Worm (Caenorhabditis elegans) whole organism, early embryonic: ENCODE results near the gene F10G7.10.

Experiments used
- B0310.2 ChIP-seq: sonication (generic microtip); optimal IDR thresholded peaks from 2 replicates; lab custom pipeline; 2016; ENCODE audit warnings: mild to moderate bottlenecking, missing genetic modification characterization, missing compliant biosample characterization
- F13C5.2 ChIP-seq: sonication (generic microtip); optimal IDR thresholded peaks from 2 replicates; lab custom pipeline; 2017; ENCODE audit warnings: mild to moderate bottlenecking, missing genetic modification characterization, inconsistent platforms, missing compliant biosample characterization
- aly-1 ChIP-seq: sonication (generic microtip); optimal IDR thresholded peaks from 2 replicates; lab custom pipeline; 2016; ENCODE audit warnings: missing genetic modification characterization, missing compliant biosample characterization
- ama-1 ChIP-seq: fragments of 150-350 bp; optimal IDR thresholded peaks from 2 replicates; lab custom pipeline; 2014
- ceh-13 ChIP-seq: fragments of 200-800 bp; sonication (Bioruptor generic); optimal IDR thresholded peaks from 2 replicates; lab custom pipeline; 2018; ENCODE audit warnings: mild to moderate bottlenecking, missing genetic modification characterization, missing compliant biosample characterization
- ceh-36 ChIP-seq: sonication (generic microtip); optimal IDR thresholded peaks from 2 replicates; lab custom pipeline; 2016; ENCODE audit warnings: missing genetic modification characterization, inconsistent platforms, missing compliant biosample characterization
- ets-7 ChIP-seq: sonication (generic microtip); optimal IDR thresholded peaks from 2 replicates; lab custom pipeline; 2016; ENCODE audit warnings: missing genotype, missing genetic modification characterization, missing compliant biosample characterization
- flt-1 ChIP-seq: fragments of 200-800 bp; sonication (Bioruptor generic); IDR thresholded peaks from 2 replicates; pipeline ENCODE4 v1.3.6; 2022; ENCODE audit warnings: missing genetic modification characterization, missing compliant biosample characterization
- hmbx-1 ChIP-seq: sonication (generic microtip); optimal IDR thresholded peaks from 2 replicates; lab custom pipeline; 2016; ENCODE audit warnings: mild to moderate bottlenecking, missing genetic modification characterization, missing compliant biosample characterization
- hmg-4 ChIP-seq: fragments of 200-800 bp; sonication (Bioruptor generic); optimal IDR thresholded peaks from 2 replicates; lab custom pipeline; 2018; ENCODE audit warnings: mild to moderate bottlenecking, missing genetic modification characterization, missing compliant biosample characterization
- hnd-1 ChIP-seq: sonication (generic microtip); optimal IDR thresholded peaks from 2 replicates; lab custom pipeline; 2016; ENCODE audit warnings: missing genetic modification characterization, missing compliant biosample characterization
- pes-1 ChIP-seq: fragments of 200-800 bp; sonication (Bioruptor generic); IDR thresholded peaks from 2 replicates; pipeline ENCODE4 v1.3.6; 2022; ENCODE audit warnings: missing genetic modification reagents, missing genetic modification characterization, missing compliant biosample characterization
- scrt-1 ChIP-seq: fragments of 200-800 bp; sonication (Bioruptor generic); IDR thresholded peaks from 2 replicates; pipeline ENCODE4 v1.3.6; 2022; ENCODE audit warnings: missing genetic modification characterization, missing compliant biosample characterization
- sea-1 ChIP-seq: fragments of 200-800 bp; sonication (Bioruptor generic); conservative IDR thresholded peaks from 2 replicates; pipeline ENCODE4 v1.3.6; 2022; ENCODE audit warnings: missing genetic modification characterization, missing compliant biosample characterization
- tbx-11 ChIP-seq: fragments of 200-800 bp; sonication (Bioruptor generic); IDR thresholded peaks from 2 replicates; pipeline ENCODE4 v1.3.6; 2022; ENCODE audit warnings: missing genetic modification characterization, missing compliant biosample characterization
- tbx-37 ChIP-seq: fragments of 200-800 bp; sonication (Bioruptor generic); conservative IDR thresholded peaks from 2 replicates; pipeline ENCODE4 v1.3.6; 2022; ENCODE audit warnings: missing genetic modification reagents, missing genetic modification characterization, missing compliant biosample characterization
- tra-4 ChIP-seq: sonication (generic microtip); optimal IDR thresholded peaks from 2 replicates; lab custom pipeline; 2017; ENCODE audit warnings: missing genetic modification characterization, missing compliant biosample characterization

The F10G7.10 gene

DNA sequence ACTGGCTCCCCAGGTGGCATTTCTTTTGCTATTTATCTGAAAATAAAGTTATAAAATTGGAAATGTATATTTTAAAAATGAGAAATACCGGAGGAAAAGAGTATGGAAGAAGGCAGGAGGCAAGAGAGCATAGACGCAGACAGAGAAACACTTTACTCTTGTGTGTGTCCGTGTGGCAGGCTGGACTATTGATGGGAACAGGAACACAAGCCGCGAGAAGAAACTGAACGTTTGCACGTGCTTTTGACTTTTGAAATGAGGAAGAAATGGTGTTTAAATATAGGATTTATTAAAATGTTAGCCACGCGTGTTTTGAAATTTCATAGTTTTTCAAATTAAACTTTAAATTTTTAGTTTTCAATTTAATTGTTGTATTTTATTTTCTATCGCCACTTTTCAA lies at the start of gene F10G7.10:
Gene F10G7.10, minus strand, starts transcription at position 145 of the 400 bp plus-strand sequence.
- TF ChIP-seq hmbx-1 (tag; lab: Kevin White, UChicago) (no peak), scrt-1 (no peak), tbx-37 (GFP tag; lab: Robert Waterston, UW) (no peak), B0310.2 (no peak), flt-1 (GFP tag; lab: Robert Waterston, UW) (no peak), ama-1 (lab: Kevin White, UChicago) (no peak), tra-4 (no peak), hmg-4 (GFP tag; lab: Kevin White, UChicago) (no peak), ceh-13 (GFP tag; lab: Kevin White, UChicago) (no peak), tbx-11 (GFP tag; lab: Robert Waterston, UW) (no peak)

ce11 chrII:4775802-4776201 lies 49.7 kb upstream of the F10G7.10 start:
- no peak for TF ChIP-seq hmbx-1 (tag; lab: Kevin White, UChicago)
- no peak for TF ChIP-seq ceh-13 (GFP tag; lab: Kevin White, UChicago)
- TF ChIP-seq hnd-1 (tag; lab: Kevin White, UChicago) = no peak
- TF ChIP-seq ets-7 = no peak
- no peak for TF ChIP-seq B0310.2
- no peak for TF ChIP-seq pes-1 (GFP tag; lab: Robert Waterston, UW)
- TF ChIP-seq hmg-4 (GFP tag; lab: Kevin White, UChicago) = no peak

ce11 chrII:4773891-4774432 lies 47.9 kb upstream of the F10G7.10 start, which contains the start of the genes F26G1.9 and F26G1.10:
TSS of gene F26G1.9 (minus strand) at chrII:4773991.
TSS of gene F26G1.10 (plus strand) at chrII:4774382.
- TF ChIP-seq tbx-11 (GFP tag; lab: Robert Waterston, UW) (no peak), aly-1 (tag; lab: Kevin White, UChicago) (no peak), ceh-36 (tag; lab: Kevin White, UChicago) (no peak), flt-1 (GFP tag; lab: Robert Waterston, UW) (no peak), hmbx-1 (tag; lab: Kevin White, UChicago) (no peak), pes-1 (GFP tag; lab: Robert Waterston, UW) (no peak), hmg-4 (GFP tag; lab: Kevin White, UChicago) (no peak), tra-4 (no peak), tbx-37 (GFP tag; lab: Robert Waterston, UW) (no peak), ceh-13 (GFP tag; lab: Kevin White, UChicago) (no peak), scrt-1 (no peak), hnd-1 (tag; lab: Kevin White, UChicago) (no peak), ama-1 (lab: Kevin White, UChicago) (no peak), sea-1 (no peak), B0310.2 (no peak), F13C5.2 (tag; lab: Kevin White, UChicago) (no peak), ets-7 (no peak)

DNA sequence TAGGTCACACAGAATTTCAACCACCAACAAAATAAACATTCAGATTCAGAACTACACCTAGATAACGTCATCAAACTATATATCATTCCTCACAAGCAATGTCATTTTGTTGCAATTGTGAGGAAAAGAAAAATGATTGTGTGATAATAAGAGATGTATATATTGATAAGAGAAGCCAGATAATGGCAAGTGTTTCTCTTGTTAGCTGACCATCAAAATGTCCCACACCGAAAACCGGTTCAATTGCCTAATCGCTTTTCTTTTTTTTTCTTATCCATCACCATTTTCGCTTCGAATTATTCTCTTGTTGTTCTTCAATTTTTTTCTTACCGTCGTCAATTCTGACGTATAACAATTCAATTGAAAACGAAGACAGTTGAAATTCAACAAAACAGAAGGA lies 46.4 kb upstream of the F10G7.10 start:
- no peak for TF ChIP-seq sea-1
- TF ChIP-seq scrt-1 = no peak
- TF ChIP-seq tra-4 = no peak
- no peak for TF ChIP-seq aly-1 (tag; lab: Kevin White, UChicago)
- TF ChIP-seq tbx-11 (GFP tag; lab: Robert Waterston, UW) = no peak

DNA sequence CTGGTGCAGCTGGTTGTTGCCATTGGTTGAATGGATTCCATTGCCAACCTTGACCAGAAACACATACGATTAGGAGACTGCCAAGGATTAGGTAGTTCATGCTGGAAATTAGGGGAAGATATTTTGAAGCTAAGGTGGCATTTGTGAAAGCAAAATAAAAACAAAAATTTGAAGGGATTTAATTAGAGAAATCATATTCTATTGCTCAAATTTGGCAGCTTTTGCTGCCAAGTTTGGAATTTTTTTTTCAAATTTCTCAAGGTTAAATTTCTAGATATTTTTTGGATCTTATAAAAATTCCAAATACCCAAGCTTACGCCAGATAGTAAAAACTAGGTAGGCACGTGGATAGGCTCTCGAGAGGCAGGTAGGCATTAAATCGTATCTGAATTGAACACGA lies 45.2 kb upstream of the F10G7.10 start, which contains the start of gene F26G1.5:
Gene F26G1.5, minus strand, starts transcription at position 101 of the 400 bp plus-strand sequence.
- TF ChIP-seq tbx-37 (GFP tag; lab: Robert Waterston, UW) (no peak), hmbx-1 (tag; lab: Kevin White, UChicago) (no peak)

DNA sequence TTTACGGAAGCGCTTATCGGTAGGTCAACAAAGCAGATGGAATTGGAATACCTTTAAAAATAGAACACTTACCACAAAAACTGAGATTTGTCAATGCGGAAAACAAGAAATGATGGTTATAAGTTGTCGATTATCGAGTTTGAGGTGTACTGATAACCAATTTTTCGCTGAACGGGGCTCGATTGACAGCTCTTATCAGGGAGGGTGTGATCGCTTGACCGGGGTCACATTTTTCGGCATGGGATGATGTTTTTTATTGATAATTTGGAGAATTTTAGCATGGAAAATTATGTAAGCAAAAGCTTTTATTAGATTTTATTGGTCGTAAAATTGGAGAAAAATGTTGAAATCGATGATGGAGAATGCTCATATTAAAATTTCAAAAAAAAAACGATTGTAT lies 43.8 kb upstream of the F10G7.10 start:
- no peak for TF ChIP-seq tbx-11 (GFP tag; lab: Robert Waterston, UW)
- TF ChIP-seq tra-4 = no peak
- no peak for TF ChIP-seq ceh-13 (GFP tag; lab: Kevin White, UChicago)
- no peak for TF ChIP-seq aly-1 (tag; lab: Kevin White, UChicago)
- no peak for TF ChIP-seq hmg-4 (GFP tag; lab: Kevin White, UChicago)
- no peak for TF ChIP-seq B0310.2
- TF ChIP-seq flt-1 (GFP tag; lab: Robert Waterston, UW) = no peak
- TF ChIP-seq hmbx-1 (tag; lab: Kevin White, UChicago) = no peak
- no peak for TF ChIP-seq ceh-36 (tag; lab: Kevin White, UChicago)
- no peak for TF ChIP-seq scrt-1
- TF ChIP-seq hnd-1 (tag; lab: Kevin White, UChicago) = no peak
- TF ChIP-seq F13C5.2 (tag; lab: Kevin White, UChicago) = no peak
- no peak for TF ChIP-seq ama-1 (lab: Kevin White, UChicago)
- TF ChIP-seq ets-7 = no peak
- TF ChIP-seq sea-1 = no peak
- no peak for TF ChIP-seq pes-1 (GFP tag; lab: Robert Waterston, UW)
- no peak for TF ChIP-seq tbx-37 (GFP tag; lab: Robert Waterston, UW)

DNA sequence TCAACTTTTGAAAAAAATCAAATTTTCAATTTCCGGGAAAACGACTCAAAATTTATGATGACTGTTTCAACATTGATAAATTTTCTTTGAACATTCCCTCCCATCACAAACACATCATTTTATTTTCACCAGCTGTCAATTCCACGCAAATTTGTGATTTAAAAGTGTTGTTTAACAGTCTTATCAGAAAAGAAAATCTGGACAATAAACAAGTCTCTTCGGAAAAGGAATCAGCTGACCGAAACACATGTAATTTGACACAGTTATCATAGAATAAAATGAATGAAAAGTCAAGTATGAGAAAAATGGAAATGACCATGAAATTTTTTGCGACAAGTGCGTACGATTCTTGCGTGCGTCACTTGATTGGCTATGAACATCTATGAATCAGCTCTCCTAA lies 43.0 kb upstream of the F10G7.10 start:
- TF ChIP-seq ceh-36 (tag; lab: Kevin White, UChicago) (no peak), ceh-13 (GFP tag; lab: Kevin White, UChicago) (no peak), pes-1 (GFP tag; lab: Robert Waterston, UW) (no peak), ets-7 (no peak), hnd-1 (tag; lab: Kevin White, UChicago) (no peak), F13C5.2 (tag; lab: Kevin White, UChicago) (no peak), tra-4 (no peak), sea-1 (no peak), scrt-1 (no peak), flt-1 (GFP tag; lab: Robert Waterston, UW) (no peak), hmbx-1 (tag; lab: Kevin White, UChicago) (no peak), tbx-11 (GFP tag; lab: Robert Waterston, UW) (no peak), tbx-37 (GFP tag; lab: Robert Waterston, UW) (no peak), ama-1 (lab: Kevin White, UChicago) (no peak), aly-1 (tag; lab: Kevin White, UChicago) (no peak), B0310.2 (no peak), hmg-4 (GFP tag; lab: Kevin White, UChicago) (no peak)
